Fruit fly (Drosophila melanogaster): ENCODE results near the gene RpL34a.

RpL34a gene

DNA sequence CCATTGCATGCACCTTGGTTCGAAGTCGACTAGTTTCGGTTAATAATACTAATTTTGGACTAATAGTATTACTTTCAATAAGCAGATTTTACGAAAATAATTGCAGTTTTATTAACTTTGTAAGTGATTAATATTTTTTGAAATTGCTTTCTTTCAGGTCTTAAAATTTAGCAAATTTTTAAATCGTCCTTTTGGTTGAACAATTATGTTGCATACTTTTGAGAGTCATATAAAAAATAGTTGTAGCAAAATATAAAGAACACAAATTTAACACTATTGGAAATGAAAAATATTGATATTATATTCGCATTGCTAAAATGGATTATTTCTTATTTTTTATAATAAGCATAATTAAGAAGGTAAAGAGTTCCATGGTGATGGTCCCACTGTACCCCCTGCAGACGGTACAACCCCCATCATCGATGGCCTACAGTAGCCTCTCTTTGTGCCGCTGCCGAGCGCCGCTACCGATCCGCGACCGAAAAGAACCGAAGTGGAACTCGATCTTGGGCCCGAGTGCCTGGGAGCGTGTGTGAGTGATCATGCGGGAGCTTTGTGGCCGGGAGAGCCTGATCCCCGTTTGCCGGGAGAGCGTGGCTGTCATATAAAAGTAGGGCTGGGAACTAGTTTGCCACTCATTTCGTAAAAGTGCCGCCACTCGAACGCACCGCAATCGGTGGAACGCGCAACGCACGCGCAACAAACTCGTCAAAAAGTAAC lies 37.7 kb downstream of the RpL34a start (continued):
- TF ChIP-seq vvl (GFP tag; IDR thresholded peaks at IDR 0.05) (peak; percentile 74), E2f2 (GFP tag; IDR thresholded peaks at IDR 0.05) (peak; percentile 63; the same call in 1 of the 2 replicates), Neu2 (GFP tag; optimal IDR thresholded peaks at IDR 0.05; ENCODE audit: borderline replicate concordance) (no peak), Sry-β (GFP tag; optimal IDR thresholded peaks at IDR 0.05) (peak; percentile 58), nom (GFP tag; optimal IDR thresholded peaks at IDR 0.05) (peak; percentile 69), pum (GFP tag; optimal IDR thresholded peaks at IDR 0.05) (peak; percentile 88), CG14441 (GFP tag; IDR thresholded peaks at IDR 0.05) (no peak), gsb-n (tag; optimal IDR thresholded peaks at IDR 0.05) (peak; percentile 96), CG16863 (GFP tag; optimal IDR thresholded peaks at IDR 0.05) (peak; percentile 91), eyg (GFP tag; optimal IDR thresholded peaks at IDR 0.05) (peak; percentile 50), D (optimal IDR thresholded peaks at IDR 0.05) (no peak), D (GFP tag; optimal IDR thresholded peaks at IDR 0.05) (peak; percentile 98), sc (optimal IDR thresholded peaks at IDR 0.05) (no peak), sc (GFP tag; optimal IDR thresholded peaks at IDR 0.05) (peak; percentile 97), Ets97D (GFP tag; optimal IDR thresholded peaks at IDR 0.05) (peak; percentile 43), gcm2 (GFP tag; optimal IDR thresholded peaks at IDR 0.05) (peak; percentile 15), Dref (GFP tag; IDR thresholded peaks at IDR 0.05) (no peak), CG4730 (GFP tag; IDR thresholded peaks at IDR 0.05) (peak; percentile 72), mirr (GFP tag; optimal IDR thresholded peaks at IDR 0.05) (no peak), CG3163 (GFP tag; optimal IDR thresholded peaks at IDR 0.05) (peak; percentile 32), lola (GFP tag; optimal IDR thresholded peaks at IDR 0.05) (peak in 1 of 3 experiments; percentile 99), CG9609 (GFP tag; optimal IDR thresholded peaks at IDR 0.05) (peak; percentile 79), NC2β (GFP tag; optimal IDR thresholded peaks at IDR 0.05) (peak; percentile 79), CG30020 (tag; optimal IDR thresholded peaks at IDR 0.05) (peak; percentile 87), phol (tag; optimal IDR thresholded peaks at IDR 0.05) (peak; percentile 98), Atf-2 (GFP tag; optimal IDR thresholded peaks at IDR 0.05) (peak; percentile 95), klu (GFP tag; IDR thresholded peaks at IDR 0.05) (peak; percentile 81), CG10209 (GFP tag; optimal IDR thresholded peaks at IDR 0.05) (peak; percentile 97), CG16779 (GFP tag; IDR thresholded peaks at IDR 0.05) (no peak), CG11398 (GFP tag; optimal IDR thresholded peaks at IDR 0.05) (peak; percentile 62), CG5953 (GFP tag; IDR thresholded peaks at IDR 0.05) (0 out of 2 replicates have a peak, but pooled peaks have one; percentile 46), CG13424 (tag; optimal IDR thresholded peaks at IDR 0.05) (peak; percentile 97), CG4854 (GFP tag; optimal IDR thresholded peaks at IDR 0.05) (peak; percentile 57), MTF-1 (GFP tag; optimal IDR thresholded peaks at IDR 0.05; ENCODE audit: borderline replicate concordance) (peak; percentile 10), CG5245 (GFP tag; optimal IDR thresholded peaks at IDR 0.05) (peak; percentile 87), CG6175 (GFP tag; IDR thresholded peaks at IDR 0.05) (peak; percentile 61; the same call in 1 of the 3 replicates), Hmr (GFP tag; optimal IDR thresholded peaks at IDR 0.05) (peak; percentile 93), Med (GFP tag) (peak; percentile 55), CG6272 (GFP tag; IDR thresholded peaks at IDR 0.05) (0 out of 2 replicates have a peak, but pooled peaks have one; percentile 46), sd (tag; optimal IDR thresholded peaks at IDR 0.05) (peak; percentile 52), CG18764 (GFP tag; optimal IDR thresholded peaks at IDR 0.05) (peak; percentile 84), CG9797 (GFP tag; optimal IDR thresholded peaks at IDR 0.05) (peak; percentile 31), gt (GFP tag; IDR thresholded peaks at IDR 0.05) (peak; percentile 39; the same call in 1 of the 2 replicates), CG30431 (GFP tag; optimal IDR thresholded peaks at IDR 0.05) (peak; percentile 92), usp (GFP tag; optimal IDR thresholded peaks at IDR 0.05) (no peak), dpn (GFP tag; optimal IDR thresholded peaks at IDR 0.05) (peak; percentile 87), ase (GFP tag; IDR thresholded peaks at IDR 0.05) (peak; percentile 64; the same call in 2 of the 3 replicates), CG10959 (GFP tag; IDR thresholded peaks at IDR 0.05) (peak; percentile 71), hbn (GFP tag; IDR thresholded peaks at IDR 0.05; ENCODE audit: partially characterized antibody) (no peak), CG32532 (GFP tag; IDR thresholded peaks at IDR 0.05) (peak; percentile 82)
